Fruit fly (Drosophila melanogaster): ENCODE measurements around the gene Ubi-p63E.

DNA sequence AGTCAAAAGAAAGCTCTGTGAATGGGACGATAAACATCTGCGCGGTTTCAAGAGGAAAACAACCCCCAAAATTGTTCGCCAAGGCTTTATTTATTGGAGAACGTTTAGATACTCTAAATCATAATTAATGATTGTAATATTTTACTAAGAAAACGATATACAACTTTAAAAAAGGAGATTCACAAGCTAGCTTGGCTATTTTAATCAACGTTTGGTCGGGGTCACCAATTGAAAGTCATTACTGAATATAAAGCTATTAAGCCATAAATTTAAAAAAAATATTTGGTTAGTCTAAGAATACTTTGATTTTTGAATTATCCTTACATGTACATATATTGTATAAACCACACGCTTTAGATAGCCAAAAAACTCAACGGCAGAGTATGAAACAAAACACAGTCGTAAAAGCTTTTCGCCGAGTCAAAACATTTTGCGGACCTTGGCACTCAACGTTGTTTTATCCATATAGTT, 10.8 kb downstream of the Ubi-p63E start, which contains the start of gene Fie:
- TF ChIP-seq CG8478 (optimal IDR thresholded peaks at IDR 0.05) (no peak), CTCF (optimal IDR thresholded peaks at IDR 0.05) (no peak)
